Fruit fly (Drosophila melanogaster) whole organism, adult: ENCODE measurements around the gene Vsx2.

Experiments used
- CG11617 ChIP-seq: fragments of 200-800 bp; sonication (Bioruptor generic); optimal IDR thresholded peaks from 2 replicates; lab custom pipeline; 2017; ENCODE audit warnings: mild to moderate bottlenecking, missing biosample characterization, missing genetic modification reagents, missing genetic modification characterization
- CG12768 ChIP-seq: fragments of 200-800 bp; sonication (Bioruptor generic); optimal IDR thresholded peaks from 2 replicates; lab custom pipeline; 2017; ENCODE audit warnings: missing biosample characterization, missing genetic modification characterization, mild to moderate bottlenecking, moderate library complexity, missing genetic modification reagents
- CG1620 ChIP-seq: fragments of 200-800 bp; sonication (Bioruptor generic); optimal IDR thresholded peaks from 2 replicates; lab custom pipeline; 2016; ENCODE audit warnings: missing biosample characterization, missing genetic modification characterization
- CG33017 ChIP-seq: fragments of 200-800 bp; sonication (Bioruptor generic); optimal IDR thresholded peaks from 2 replicates; lab custom pipeline; 2018; ENCODE audit warnings: missing biosample characterization, mild to moderate bottlenecking, missing genetic modification characterization, moderate library complexity
- CG5204 ChIP-seq: fragments of 200-800 bp; sonication (Bioruptor generic); optimal IDR thresholded peaks from 2 replicates; lab custom pipeline; 2016; ENCODE audit warnings: missing biosample characterization, missing genetic modification characterization
- CG7045 ChIP-seq: fragments of 200-800 bp; sonication (Bioruptor generic); optimal IDR thresholded peaks from 2 replicates; lab custom pipeline; 2017; ENCODE audit warnings: missing biosample characterization, mild to moderate bottlenecking, missing genetic modification characterization
- CG7101 ChIP-seq: fragments of 200-800 bp; sonication (Bioruptor generic); optimal IDR thresholded peaks from 2 replicates; lab custom pipeline; 2018; ENCODE audit warnings: missing biosample characterization, mild to moderate bottlenecking, missing genetic modification characterization, moderate library complexity
- Clk ChIP-seq: fragments of 200-800 bp; sonication (Bioruptor generic); optimal IDR thresholded peaks from 2 replicates; lab custom pipeline; 2017; ENCODE audit warnings: missing biosample characterization, missing genetic modification characterization
- Crg-1 ChIP-seq: fragments of 200-800 bp; sonication (Bioruptor generic); optimal IDR thresholded peaks from 2 replicates; lab custom pipeline; 2016; ENCODE audit warnings: missing biosample characterization, missing genetic modification characterization
- Hr96 ChIP-seq: fragments of 200-800 bp; sonication (Bioruptor generic); optimal IDR thresholded peaks from 2 replicates; lab custom pipeline; 2016; ENCODE audit warnings: missing biosample characterization, missing genetic modification characterization
- Mnt ChIP-seq: fragments of 200-800 bp; sonication (Bioruptor generic); optimal IDR thresholded peaks from 2 replicates; lab custom pipeline; 2016; ENCODE audit warnings: missing biosample characterization, mild to moderate bottlenecking, missing genetic modification characterization
- bab1 ChIP-seq: fragments of 200-800 bp; sonication (Bioruptor generic); optimal IDR thresholded peaks from 3 replicates; lab custom pipeline; 2019; ENCODE audit warnings: missing biosample characterization, mild to moderate bottlenecking, missing genetic modification characterization, moderate library complexity
- cic ChIP-seq: fragments of 200-800 bp; sonication (Bioruptor generic); optimal IDR thresholded peaks from 2 replicates; lab custom pipeline; 2017; ENCODE audit warnings: missing biosample characterization, mild to moderate bottlenecking, missing genetic modification characterization, moderate library complexity
- cnc ChIP-seq, 2 experiments: fragments of >200 bp; optimal IDR thresholded peaks; 2 replicates each; lab custom pipeline; 2017
- kay ChIP-seq: fragments of 200-800 bp; sonication (Bioruptor generic); peaks from one replicate; lab custom pipeline; 2016; ENCODE audit warnings: missing biosample characterization, missing genetic modification characterization, borderline replicate concordance
- ovo ChIP-seq: fragments of 200-800 bp; sonication (Bioruptor generic); optimal IDR thresholded peaks from 2 replicates; lab custom pipeline; 2016; ENCODE audit warnings: missing biosample characterization, missing genetic modification characterization
- pad ChIP-seq: fragments of 200-800 bp; sonication (Bioruptor generic); optimal IDR thresholded peaks from 3 replicates; lab custom pipeline; 2017; ENCODE audit warnings: missing biosample characterization, missing genetic modification characterization, mild to moderate bottlenecking, moderate library complexity, missing genetic modification reagents
- tj ChIP-seq: fragments of 200-800 bp; sonication (Bioruptor generic); optimal IDR thresholded peaks from 3 replicates; lab custom pipeline; 2017; ENCODE audit warnings: missing biosample characterization, mild to moderate bottlenecking, missing genetic modification characterization, moderate library complexity
- toe ChIP-seq: fragments of 200-800 bp; sonication (Bioruptor generic); optimal IDR thresholded peaks from 2 replicates; lab custom pipeline; 2016; ENCODE audit warnings: missing biosample characterization, missing genetic modification characterization

Gene Vsx2

dm6 chrX:5496727-5497126, 63.3 kb downstream of the Vsx2 start:
- TF ChIP-seq CG5204 (GFP tag; lab: Kevin White, UChicago) (no peak), CG33017 (tag; lab: Kevin White, UChicago) (no peak), tj (no peak), Mnt (GFP tag; lab: Kevin White, UChicago) (no peak), CG11617 (GFP tag; lab: Kevin White, UChicago) (no peak), cnc (optimal IDR thresholded peaks at IDR 0.05; lab: Kevin White, UChicago) (no peak), pad (no peak), Hr96 (GFP tag; lab: Kevin White, UChicago) (no peak), CG1620 (GFP tag; lab: Kevin White, UChicago) (no peak), bab1 (GFP tag; lab: Kevin White, UChicago) (no peak), ovo (GFP tag; lab: Kevin White, UChicago) (no peak), CG7101 (tag; lab: Kevin White, UChicago) (no peak), toe (GFP tag; lab: Kevin White, UChicago) (no peak), kay (GFP tag; lab: Kevin White, UChicago) (no peak), Crg-1 (no peak), CG7045 (GFP tag; lab: Kevin White, UChicago) (no peak), CG12768 (GFP tag; lab: Kevin White, UChicago) (no peak)

- peak; percentile 12 for TF ChIP-seq Mnt (GFP tag; lab: Kevin White, UChicago)
- no peak for TF ChIP-seq ovo (GFP tag; lab: Kevin White, UChicago)
These were observed 64.1 kb downstream of the Vsx2 start, which contains the start of gene frma for dm6 chrX:5495901-5496300. frma (minus strand) TSS chrX:5496052.

dm6 chrX:5487381-5487780, 72.6 kb downstream of the Vsx2 start:
- TF ChIP-seq CG5204 (GFP tag; lab: Kevin White, UChicago): no peak
- TF ChIP-seq Clk (GFP tag; lab: Kevin White, UChicago): no peak
- no peak for TF ChIP-seq cnc (optimal IDR thresholded peaks at IDR 0.05; lab: Kevin White, UChicago)
- no peak for TF ChIP-seq bab1 (GFP tag; lab: Kevin White, UChicago)
- TF ChIP-seq tj: no peak
- TF ChIP-seq CG12768 (GFP tag; lab: Kevin White, UChicago): no peak
- no peak for TF ChIP-seq pad
- TF ChIP-seq CG11617 (GFP tag; lab: Kevin White, UChicago): no peak
- no peak for TF ChIP-seq kay (GFP tag; lab: Kevin White, UChicago)
- no peak for TF ChIP-seq CG7101 (tag; lab: Kevin White, UChicago)

- TF ChIP-seq cic (GFP tag; lab: Kevin White, UChicago) (no peak), CG7045 (GFP tag; lab: Kevin White, UChicago) (no peak), Clk (GFP tag; lab: Kevin White, UChicago) (no peak)
These were observed 74.1 kb downstream of the Vsx2 start for dm6 chrX:5485903-5486302.
